Worm (Caenorhabditis elegans) whole organism, late embryonic: ENCODE measurements around the gene nep-16.

ENCODE experiments used
- F13H6.1 ChIP-seq: sonication (generic microtip); optimal IDR thresholded peaks from 2 replicates; lab custom pipeline; 2016; ENCODE audit warnings: missing genetic modification characterization, missing compliant biosample characterization
- T23F11.4 ChIP-seq: fragments of 200-800 bp; sonication (Bioruptor generic); optimal IDR thresholded peaks from 2 replicates; lab custom pipeline; 2018; ENCODE audit warnings: mild to moderate bottlenecking, missing genetic modification characterization, missing compliant biosample characterization
- ama-1 ChIP-seq: fragments of 150-350 bp; optimal IDR thresholded peaks from 2 replicates; lab custom pipeline; 2014
- ceh-18 ChIP-seq: sonication (generic microtip); optimal IDR thresholded peaks from 2 replicates; lab custom pipeline; 2016; ENCODE audit warnings: missing genetic modification characterization, missing compliant biosample characterization
- ceh-22 ChIP-seq: sonication (generic microtip); optimal IDR thresholded peaks from 2 replicates; lab custom pipeline; 2017; ENCODE audit warnings: missing biosample characterization, missing genetic modification characterization
- ceh-24 ChIP-seq: sonication (generic microtip); optimal IDR thresholded peaks from 2 replicates; lab custom pipeline; 2016; ENCODE audit warnings: mild to moderate bottlenecking, missing genetic modification characterization, missing compliant biosample characterization
- ceh-6 ChIP-seq: fragments of 200-800 bp; sonication (Bioruptor generic); optimal IDR thresholded peaks from 2 replicates; lab custom pipeline; 2018; ENCODE audit warnings: mild to moderate bottlenecking, missing genetic modification characterization, missing compliant biosample characterization
- ceh-9 ChIP-seq: sonication (generic microtip); optimal IDR thresholded peaks from 2 replicates; lab custom pipeline; 2016; ENCODE audit warnings: mild to moderate bottlenecking, missing genetic modification characterization, inconsistent platforms, missing compliant biosample characterization
- che-1 ChIP-seq: sonication (generic microtip); optimal IDR thresholded peaks from 2 replicates; lab custom pipeline; 2016; ENCODE audit warnings: mild to moderate bottlenecking, missing genetic modification characterization, missing compliant biosample characterization
- dve-1 ChIP-seq: sonication (generic microtip); optimal IDR thresholded peaks from 2 replicates; lab custom pipeline; 2017; ENCODE audit warnings: antibody characterized with exemption, mild to moderate bottlenecking, missing genetic modification characterization, missing compliant biosample characterization
- elt-2 ChIP-seq: sonication (generic microtip); optimal IDR thresholded peaks from 2 replicates; lab custom pipeline; 2016; ENCODE audit warnings: missing genetic modification reagents, missing genetic modification characterization, missing compliant biosample characterization
- elt-4 ChIP-seq: sonication (generic microtip); optimal IDR thresholded peaks from 2 replicates; lab custom pipeline; 2016; ENCODE audit warnings: missing genetic modification characterization, missing compliant biosample characterization
- fax-1 ChIP-seq: sonication (generic microtip); optimal IDR thresholded peaks from 2 replicates; lab custom pipeline; 2016; ENCODE audit warnings: missing genotype, missing genetic modification characterization, missing compliant biosample characterization
- fkh-6 ChIP-seq: sonication (generic microtip); optimal IDR thresholded peaks from 2 replicates; lab custom pipeline; 2016; ENCODE audit warnings: missing genetic modification characterization, missing compliant biosample characterization
- hlh-13 ChIP-seq: fragments of 200-800 bp; sonication (Bioruptor generic); optimal IDR thresholded peaks from 2 replicates; lab custom pipeline; 2018; ENCODE audit warnings: mild to moderate bottlenecking, missing genetic modification characterization, missing compliant biosample characterization
- hlh-15 ChIP-seq: sonication (generic microtip); optimal IDR thresholded peaks from 2 replicates; lab custom pipeline; 2016; ENCODE audit warnings: missing genetic modification characterization, missing compliant biosample characterization
- hlh-30 ChIP-seq: sonication (generic microtip); optimal IDR thresholded peaks from 2 replicates; lab custom pipeline; 2017; ENCODE audit warnings: antibody characterized with exemption, missing genetic modification characterization, missing compliant biosample characterization; ENCODE audit not compliant: insufficient read depth
- hlh-8 ChIP-seq: sonication (generic microtip); optimal IDR thresholded peaks from 2 replicates; lab custom pipeline; 2016; ENCODE audit warnings: missing genotype, missing genetic modification characterization, missing compliant biosample characterization
- lim-6 ChIP-seq: sonication (generic microtip); optimal IDR thresholded peaks from 2 replicates; lab custom pipeline; 2016; ENCODE audit warnings: missing genetic modification characterization, missing compliant biosample characterization
- madf-2 ChIP-seq: sonication (generic microtip); optimal IDR thresholded peaks from 2 replicates; lab custom pipeline; 2017; ENCODE audit warnings: missing genetic modification characterization, missing compliant biosample characterization
- mec-3 ChIP-seq: sonication (generic microtip); optimal IDR thresholded peaks from 2 replicates; lab custom pipeline; 2016; ENCODE audit warnings: borderline replicate concordance, missing genetic modification characterization, missing compliant biosample characterization
- nfya-1 ChIP-seq: sonication (generic microtip); optimal IDR thresholded peaks from 2 replicates; lab custom pipeline; 2017; ENCODE audit warnings: missing genetic modification characterization, mild to moderate bottlenecking, missing compliant biosample characterization, antibody characterized with exemption, moderate library complexity
- nhr-11 ChIP-seq: fragments of 150-350 bp; optimal IDR thresholded peaks from 2 replicates; lab custom pipeline; 2014; ENCODE audit warnings: missing biosample characterization, missing genetic modification characterization
- nhr-232 ChIP-seq: sonication (generic microtip); optimal IDR thresholded peaks from 2 replicates; lab custom pipeline; 2016; ENCODE audit warnings: missing genetic modification characterization, missing compliant biosample characterization
- npax-4 ChIP-seq: sonication (generic microtip); optimal IDR thresholded peaks from 2 replicates; lab custom pipeline; 2016; ENCODE audit warnings: missing genetic modification characterization, missing compliant biosample characterization
- odd-2 ChIP-seq: sonication (generic microtip); optimal IDR thresholded peaks from 2 replicates; lab custom pipeline; 2017; ENCODE audit warnings: antibody characterized with exemption, mild to moderate bottlenecking, missing genetic modification characterization, missing compliant biosample characterization
- pag-3 ChIP-seq: sonication (generic microtip); optimal IDR thresholded peaks from 2 replicates; lab custom pipeline; 2016; ENCODE audit warnings: missing compliant biosample characterization, missing genetic modification characterization, borderline replicate concordance
- pat-9 ChIP-seq: fragments of 200-800 bp; sonication (Bioruptor generic); optimal IDR thresholded peaks from 2 replicates; lab custom pipeline; 2018; ENCODE audit warnings: mild to moderate bottlenecking, missing genetic modification characterization, moderate library complexity, missing compliant biosample characterization
- pha-4 ChIP-seq: fragments of 150-350 bp; optimal IDR thresholded peaks from 2 replicates; lab custom pipeline; 2018; ENCODE audit warnings: missing biosample characterization, missing genetic modification reagents, missing genetic modification characterization
- ref-2 ChIP-seq: sonication (generic microtip); optimal IDR thresholded peaks from 2 replicates; lab custom pipeline; 2016; ENCODE audit warnings: missing genetic modification characterization, missing compliant biosample characterization
- rnt-1 ChIP-seq: sonication (generic microtip); optimal IDR thresholded peaks from 2 replicates; lab custom pipeline; 2016; ENCODE audit warnings: missing genetic modification characterization, missing compliant biosample characterization
- sdc-2 ChIP-seq: sonication (generic microtip); optimal IDR thresholded peaks from 2 replicates; lab custom pipeline; 2016; ENCODE audit warnings: missing genotype, missing genetic modification characterization, missing compliant biosample characterization
- sox-2 ChIP-seq: fragments of 200-800 bp; sonication (Bioruptor generic); IDR thresholded peaks from 2 replicates; pipeline ENCODE4 v1.3.6; 2022; ENCODE audit warnings: missing genetic modification reagents, missing genetic modification characterization, missing compliant biosample characterization
- tbx-2 ChIP-seq: sonication (generic microtip); optimal IDR thresholded peaks from 2 replicates; lab custom pipeline; 2016; ENCODE audit warnings: missing genetic modification characterization, missing compliant biosample characterization
- unc-42 ChIP-seq: sonication (generic microtip); optimal IDR thresholded peaks from 2 replicates; lab custom pipeline; 2016; ENCODE audit warnings: missing genotype, missing genetic modification characterization, missing compliant biosample characterization
- unc-55 ChIP-seq: sonication (generic microtip); optimal IDR thresholded peaks from 2 replicates; lab custom pipeline; 2017; ENCODE audit warnings: missing biosample characterization, missing genetic modification reagents, missing genetic modification characterization
- zip-5 ChIP-seq: sonication (generic microtip); optimal IDR thresholded peaks from 2 replicates; lab custom pipeline; 2016; ENCODE audit warnings: missing genetic modification characterization, missing compliant biosample characterization
- ztf-16 ChIP-seq: sonication (generic microtip); optimal IDR thresholded peaks from 2 replicates; lab custom pipeline; 2017; ENCODE audit warnings: missing genetic modification characterization, missing compliant biosample characterization

The nep-16 gene

ce11 chrIV:7654212-7654778, 12.6 kb upstream of the nep-16 start, which contains the start of gene nrde-4 (continued):
- no peak for TF ChIP-seq odd-2 (tag; lab: Kevin White, UChicago)
- TF ChIP-seq hlh-30 (tag; lab: Kevin White, UChicago), result no peak
- TF ChIP-seq tbx-2 (tag; lab: Kevin White, UChicago), result peak; percentile 89
- no peak for TF ChIP-seq mec-3
- TF ChIP-seq ceh-22 (tag; lab: Kevin White, UChicago), result no peak
- TF ChIP-seq ref-2 (tag; lab: Kevin White, UChicago), result peak; percentile 76
- TF ChIP-seq hlh-8, result peak; percentile 60
- TF ChIP-seq ceh-18 (tag; lab: Kevin White, UChicago), result peak; percentile 19
- TF ChIP-seq pha-4 (tag; lab: Kevin White, UChicago), result no peak
- no peak for TF ChIP-seq madf-2 (tag; lab: Kevin White, UChicago)
- peak; percentile 41 for TF ChIP-seq unc-42
- no peak for TF ChIP-seq unc-55 (GFP tag; lab: Kevin White, UChicago)
- TF ChIP-seq fkh-6 (tag; lab: Kevin White, UChicago), result no peak
- no peak for TF ChIP-seq npax-4 (tag; lab: Kevin White, UChicago)
- no peak for TF ChIP-seq T23F11.4 (GFP tag; lab: Kevin White, UChicago)
- no peak for TF ChIP-seq ceh-9
- no peak for TF ChIP-seq hlh-13 (GFP tag; lab: Kevin White, UChicago)
- no peak for TF ChIP-seq sdc-2
- no peak for TF ChIP-seq sox-2 (GFP tag; lab: Robert Waterston, UW)
- no peak for TF ChIP-seq hlh-15 (tag; lab: Kevin White, UChicago)
- TF ChIP-seq ztf-16, result no peak

ce11 chrIV:7653198-7653597, 11.5 kb upstream of the nep-16 start:
- TF ChIP-seq rnt-1 (tag; lab: Kevin White, UChicago) (no peak), elt-2 (tag; lab: Kevin White, UChicago) (peak; percentile 45)

- TF ChIP-seq fax-1, result no peak
- no peak for TF ChIP-seq nhr-232 (tag; lab: Kevin White, UChicago)
- no peak for TF ChIP-seq elt-4 (tag; lab: Kevin White, UChicago)
- no peak for TF ChIP-seq ceh-18 (tag; lab: Kevin White, UChicago)
- TF ChIP-seq ceh-9, result no peak
- TF ChIP-seq zip-5 (tag; lab: Kevin White, UChicago), result no peak
- no peak for TF ChIP-seq ceh-24 (tag; lab: Kevin White, UChicago)
- no peak for TF ChIP-seq pat-9 (tag; lab: Kevin White, UChicago)
- TF ChIP-seq che-1 (tag; lab: Kevin White, UChicago), result no peak
- no peak for TF ChIP-seq F13H6.1 (tag; lab: Kevin White, UChicago)
- TF ChIP-seq pag-3, result no peak
- TF ChIP-seq ama-1, result no peak
- no peak for TF ChIP-seq hlh-30 (tag; lab: Kevin White, UChicago)
These were observed 9.5 kb upstream of the nep-16 start, which contains the start of gene cima-1 for ce11 chrIV:7651120-7651519. TSS of gene cima-1 (plus strand) at chrIV:7651459.

- TF ChIP-seq ceh-6 (GFP tag; lab: Kevin White, UChicago) (no peak), nfya-1 (tag; lab: Kevin White, UChicago) (peak; percentile 62), lim-6 (tag; lab: Kevin White, UChicago) (no peak), dve-1 (tag; lab: Kevin White, UChicago) (no peak), nhr-11 (tag; lab: Kevin White, UChicago) (no peak)
These were observed 8.8 kb upstream of the nep-16 start for ce11 chrIV:7650433-7650832.
